Worm (Caenorhabditis elegans) whole organism, L2 larva: ENCODE data around the gene snf-9.

Experiments used
- C34F6.9 ChIP-seq: fragments of 150-350 bp; optimal IDR thresholded peaks from 2 replicates; lab custom pipeline; 2014; ENCODE audit warnings: missing biosample characterization, missing genetic modification characterization
- F13H6.1 ChIP-seq: sonication (generic microtip); optimal IDR thresholded peaks from 2 replicates; lab custom pipeline; 2016; ENCODE audit warnings: missing genetic modification characterization, missing compliant biosample characterization
- R02D3.7 ChIP-seq: fragments of 150-350 bp; optimal IDR thresholded peaks from 2 replicates; lab custom pipeline; 2014; ENCODE audit warnings: missing biosample characterization, missing genetic modification characterization
- Y55F3AM.14 ChIP-seq: fragments of 200-800 bp; sonication (Bioruptor generic); optimal IDR thresholded peaks from 2 replicates; lab custom pipeline; 2018; ENCODE audit warnings: mild to moderate bottlenecking, missing genetic modification characterization, missing compliant biosample characterization
- ZK546.5 ChIP-seq: sonication (generic microtip); optimal IDR thresholded peaks from 2 replicates; lab custom pipeline; 2017; ENCODE audit warnings: missing biosample characterization, missing genetic modification characterization
- alr-1 ChIP-seq: fragments of 150-350 bp; optimal IDR thresholded peaks from 2 replicates; lab custom pipeline; 2014; ENCODE audit warnings: missing biosample characterization, missing genetic modification characterization
- aly-2 ChIP-seq: fragments of 150-350 bp; optimal IDR thresholded peaks from 2 replicates; lab custom pipeline; 2014; ENCODE audit warnings: missing biosample characterization, missing genetic modification characterization
- ama-1 ChIP-seq: fragments of 150-350 bp; optimal IDR thresholded peaks from 2 replicates; lab custom pipeline; 2018; ENCODE audit warnings: inconsistent platforms
- blmp-1 ChIP-seq: sonication (generic microtip); optimal IDR thresholded peaks from 2 replicates; lab custom pipeline; 2017; ENCODE audit warnings: missing genetic modification characterization, mild to moderate bottlenecking, missing compliant biosample characterization, antibody characterized with exemption, moderate library complexity; ENCODE audit not compliant: insufficient read depth
- ceh-16 ChIP-seq: fragments of 150-350 bp; optimal IDR thresholded peaks from 2 replicates; lab custom pipeline; 2014; ENCODE audit warnings: missing biosample characterization, missing genetic modification characterization
- ceh-82 ChIP-seq: fragments of 150-350 bp; optimal IDR thresholded peaks from 2 replicates; lab custom pipeline; 2014; ENCODE audit warnings: missing biosample characterization, missing genetic modification characterization
- crh-2 ChIP-seq: sonication (generic microtip); optimal IDR thresholded peaks from 2 replicates; lab custom pipeline; 2017; ENCODE audit warnings: missing biosample characterization, missing genetic modification characterization
- dmd-4 ChIP-seq: sonication (generic microtip); optimal IDR thresholded peaks from 2 replicates; lab custom pipeline; 2017; ENCODE audit warnings: missing biosample characterization, missing genetic modification characterization
- egl-27 ChIP-seq: sonication (generic microtip); optimal IDR thresholded peaks from 3 replicates; lab custom pipeline; 2017; ENCODE audit warnings: missing biosample characterization, missing genetic modification reagents, missing genetic modification characterization
- elt-1 ChIP-seq: fragments of 150-350 bp; optimal IDR thresholded peaks from 2 replicates; lab custom pipeline; 2014; ENCODE audit warnings: missing biosample characterization, missing genetic modification characterization
- elt-3 ChIP-seq: sonication (generic microtip); optimal IDR thresholded peaks from 2 replicates; lab custom pipeline; 2017; ENCODE audit warnings: missing biosample characterization, missing genetic modification characterization
- fos-1 ChIP-seq: fragments of 150-350 bp; optimal IDR thresholded peaks from 2 replicates; lab custom pipeline; 2014; ENCODE audit warnings: missing biosample characterization, missing genetic modification characterization
- gmeb-1 ChIP-seq: fragments of 150-350 bp; optimal IDR thresholded peaks from 2 replicates; lab custom pipeline; 2014; ENCODE audit warnings: missing biosample characterization, missing genetic modification characterization
- lin-11 ChIP-seq: fragments of 150-350 bp; sonication (generic microtip); optimal IDR thresholded peaks from 2 replicates; lab custom pipeline; 2014; ENCODE audit warnings: missing biosample characterization, missing genetic modification characterization, inconsistent platforms, mixed read lengths
- lin-13 ChIP-seq: fragments of 150-350 bp; optimal IDR thresholded peaks from 2 replicates; lab custom pipeline; 2014; ENCODE audit warnings: missing biosample characterization, missing genetic modification reagents, missing genetic modification characterization
- lin-39 ChIP-seq: fragments of 150-350 bp; optimal IDR thresholded peaks from 2 replicates; lab custom pipeline; 2014; ENCODE audit warnings: missing biosample characterization, missing genetic modification reagents, missing genetic modification characterization
- lsy-2 ChIP-seq, 2 experiments: fragments of 150-350 bp in 1 of 2; sonication (generic microtip) in 1 of 2; optimal IDR thresholded peaks; 2 replicates each; lab custom pipeline; 2014 to 2017; ENCODE audit warnings: missing biosample characterization in 2 of 2, missing genetic modification characterization in 2 of 2
- mab-5 ChIP-seq: fragments of 150-350 bp; optimal IDR thresholded peaks from 2 replicates; lab custom pipeline; 2014; ENCODE audit warnings: missing biosample characterization, missing genetic modification characterization
- mbf-1 ChIP-seq: sonication (generic microtip); optimal IDR thresholded peaks from 2 replicates; lab custom pipeline; 2017; ENCODE audit warnings: missing biosample characterization, missing genetic modification characterization
- mdl-1 ChIP-seq, 2 experiments: fragments of 150-350 bp in 1 of 2; sonication (generic microtip) in 1 of 2; optimal IDR thresholded peaks; 2 replicates each; lab custom pipeline; 2017; ENCODE audit warnings: missing biosample characterization in 2 of 2, missing genetic modification characterization in 2 of 2
- nhr-10 ChIP-seq: sonication (generic microtip); optimal IDR thresholded peaks from 2 replicates; lab custom pipeline; 2017; ENCODE audit warnings: missing biosample characterization, missing genetic modification characterization
- nhr-11 ChIP-seq: fragments of 150-350 bp; optimal IDR thresholded peaks from 2 replicates; lab custom pipeline; 2014; ENCODE audit warnings: missing biosample characterization, missing genetic modification characterization
- nhr-12 ChIP-seq: fragments of 150-350 bp; optimal IDR thresholded peaks from 2 replicates; lab custom pipeline; 2014; ENCODE audit warnings: missing biosample characterization, missing genetic modification characterization
- nhr-129 ChIP-seq: fragments of 150-350 bp; optimal IDR thresholded peaks from 2 replicates; lab custom pipeline; 2014; ENCODE audit warnings: missing biosample characterization, missing genetic modification characterization
- nhr-21 ChIP-seq: fragments of 150-350 bp; optimal IDR thresholded peaks from 2 replicates; lab custom pipeline; 2014; ENCODE audit warnings: missing biosample characterization, missing genetic modification characterization
- nhr-23 ChIP-seq: fragments of 150-350 bp; optimal IDR thresholded peaks from 2 replicates; lab custom pipeline; 2014; ENCODE audit warnings: missing biosample characterization, missing genetic modification reagents, missing genetic modification characterization
- nhr-237 ChIP-seq: fragments of 150-350 bp; optimal IDR thresholded peaks from 2 replicates; lab custom pipeline; 2014; ENCODE audit warnings: missing biosample characterization, missing genetic modification characterization
- nhr-25 ChIP-seq: fragments of 150-350 bp; sonication (generic microtip); optimal IDR thresholded peaks from 3 replicates; lab custom pipeline; 2014; ENCODE audit warnings: missing biosample characterization, missing genetic modification characterization
- nhr-6 ChIP-seq: fragments of 150-350 bp; optimal IDR thresholded peaks from 2 replicates; lab custom pipeline; 2014; ENCODE audit warnings: missing biosample characterization, missing genetic modification characterization
- nhr-77 ChIP-seq: fragments of 150-350 bp; optimal IDR thresholded peaks from 2 replicates; lab custom pipeline; 2014; ENCODE audit warnings: missing biosample characterization, missing genetic modification characterization
- peb-1 ChIP-seq: fragments of 150-350 bp; optimal IDR thresholded peaks from 2 replicates; lab custom pipeline; 2014; ENCODE audit warnings: missing biosample characterization, missing genetic modification characterization
- sem-4 ChIP-seq: fragments of 150-350 bp; optimal IDR thresholded peaks from 2 replicates; lab custom pipeline; 2014; ENCODE audit warnings: missing biosample characterization, missing genetic modification reagents, missing genetic modification characterization
- skn-1 ChIP-seq: sonication (generic microtip); optimal IDR thresholded peaks from 2 replicates; lab custom pipeline; 2017; ENCODE audit warnings: missing biosample characterization, missing genetic modification characterization
- sma-3 ChIP-seq: sonication (generic microtip); optimal IDR thresholded peaks from 2 replicates; lab custom pipeline; 2016; ENCODE audit warnings: missing genetic modification reagents, missing genetic modification characterization, missing compliant biosample characterization
- sma-9 ChIP-seq, 2 experiments: fragments of 150-350 bp in 1 of 2; sonication (generic microtip) in 1 of 2; optimal IDR thresholded peaks; 2 replicates each; lab custom pipeline; 2014 to 2016; ENCODE audit warnings: missing genetic modification characterization in 2 of 2, mild to moderate bottlenecking in 1 of 2, missing biosample characterization in 1 of 2, missing compliant biosample characterization in 1 of 2, missing genetic modification reagents in 1 of 2, moderate library complexity in 1 of 2
- snpc-4 ChIP-seq: fragments of 150-350 bp; optimal IDR thresholded peaks from 2 replicates; lab custom pipeline; 2014; ENCODE audit warnings: missing biosample characterization, missing genetic modification characterization
- unc-39 ChIP-seq: fragments of 150-350 bp; optimal IDR thresholded peaks from 2 replicates; lab custom pipeline; 2014; ENCODE audit warnings: missing biosample characterization, missing genetic modification characterization
- unc-55 ChIP-seq: fragments of 150-350 bp; sonication (generic microtip); optimal IDR thresholded peaks from 3 replicates; lab custom pipeline; 2014; ENCODE audit warnings: missing biosample characterization, missing genetic modification reagents, missing genetic modification characterization
- unc-62 ChIP-seq: fragments of 150-350 bp; optimal IDR thresholded peaks from 2 replicates; lab custom pipeline; 2014; ENCODE audit warnings: missing biosample characterization, missing genetic modification reagents, missing genetic modification characterization
- zag-1 ChIP-seq: fragments of 150-350 bp; optimal IDR thresholded peaks from 2 replicates; lab custom pipeline; 2014; ENCODE audit warnings: missing biosample characterization, missing genetic modification characterization
- ztf-1 ChIP-seq: fragments of 200-800 bp; sonication (Bioruptor generic); conservative IDR thresholded peaks from 2 replicates; pipeline ENCODE4 v1.3.6; 2022; ENCODE audit warnings: missing genetic modification characterization, missing compliant biosample characterization
- ztf-11 ChIP-seq: sonication (generic microtip); optimal IDR thresholded peaks from 2 replicates; lab custom pipeline; 2017; ENCODE audit warnings: missing biosample characterization, missing genetic modification characterization
- ztf-4 ChIP-seq: fragments of 150-350 bp; optimal IDR thresholded peaks from 2 replicates; lab custom pipeline; 2014; ENCODE audit warnings: missing biosample characterization, missing genetic modification characterization

The snf-9 gene

ce11 chrIV:17278363-17278762 is 33.6 kb upstream of the snf-9 start:
- peak; percentile 96 for TF ChIP-seq zag-1
- TF ChIP-seq elt-3 (tag; lab: Kevin White, UChicago): no peak
- TF ChIP-seq nhr-77: peak; percentile 71
- TF ChIP-seq blmp-1: peak; percentile 82
- TF ChIP-seq sma-9 (GFP tag; optimal IDR thresholded peaks at IDR 0.05; lab: Kevin White, UChicago): peak; percentile 87
- no peak for TF ChIP-seq sma-9 (tag; optimal IDR thresholded peaks at IDR 0.05; lab: Kevin White, UChicago)
- no peak for TF ChIP-seq peb-1 (tag; lab: Kevin White, UChicago)
- TF ChIP-seq nhr-6 (tag; lab: Kevin White, UChicago): peak; percentile 93
- TF ChIP-seq nhr-25 (tag; lab: Kevin White, UChicago): peak; percentile 97
- peak; percentile 72 for TF ChIP-seq nhr-11 (tag; lab: Kevin White, UChicago)
- peak; percentile 96 for TF ChIP-seq nhr-21 (tag; lab: Kevin White, UChicago)
- TF ChIP-seq lin-13: peak; percentile 95
- TF ChIP-seq ZK546.5 (tag; lab: Kevin White, UChicago): peak; percentile 75
- no peak for TF ChIP-seq dmd-4 (tag; lab: Kevin White, UChicago)
- TF ChIP-seq snpc-4 (tag; lab: Kevin White, UChicago): peak; percentile 65
- no peak for TF ChIP-seq nhr-23 (tag; lab: Kevin White, UChicago)
- peak; percentile 35 for TF ChIP-seq ztf-11 (tag; lab: Kevin White, UChicago)
- peak in 1 of 2 experiments; percentile 76 for TF ChIP-seq mdl-1 (tag; optimal IDR thresholded peaks at IDR 0.05; lab: Kevin White, UChicago)
- peak; percentile 89 for TF ChIP-seq lin-11 (tag; lab: Kevin White, UChicago)
- TF ChIP-seq lin-39: peak; percentile 43
- TF ChIP-seq F13H6.1 (tag; lab: Kevin White, UChicago): peak; percentile 97
- TF ChIP-seq alr-1: no peak
- TF ChIP-seq lsy-2 (tag; optimal IDR thresholded peaks at IDR 0.05; lab: Kevin White, UChicago): peak; percentile 92 to 95
- TF ChIP-seq crh-2 (tag; lab: Kevin White, UChicago): peak; percentile 95
- peak; percentile 96 for TF ChIP-seq nhr-129 (tag; lab: Kevin White, UChicago)
- peak; percentile 92 for TF ChIP-seq ama-1 (lab: Kevin White, UChicago)
- TF ChIP-seq C34F6.9 (tag; lab: Kevin White, UChicago): peak; percentile 97
- no peak for TF ChIP-seq nhr-12 (tag; lab: Kevin White, UChicago)
- TF ChIP-seq nhr-237 (tag; lab: Kevin White, UChicago): peak; percentile 78
- TF ChIP-seq gmeb-1 (tag; lab: Kevin White, UChicago): peak; percentile 86
- TF ChIP-seq unc-39: no peak
- TF ChIP-seq skn-1 (tag; lab: Kevin White, UChicago): peak; percentile 43
- no peak for TF ChIP-seq mbf-1 (tag; lab: Kevin White, UChicago)
- peak; percentile 97 for TF ChIP-seq sem-4 (tag; lab: Kevin White, UChicago)
- peak; percentile 82 for TF ChIP-seq ceh-82 (tag; lab: Kevin White, UChicago)
- peak; percentile 99 for TF ChIP-seq sma-3 (GFP tag; lab: Kevin White, UChicago)
- peak; percentile 95 for TF ChIP-seq egl-27 (tag; lab: Kevin White, UChicago)
- TF ChIP-seq ztf-4 (tag; lab: Kevin White, UChicago): peak; percentile 95
- peak; percentile 89; the same call in 1 of the 2 replicates for TF ChIP-seq ztf-1
- no peak for TF ChIP-seq aly-2 (tag; lab: Kevin White, UChicago)
- TF ChIP-seq fos-1: peak; percentile 92
- TF ChIP-seq mab-5: peak; percentile 90
- TF ChIP-seq R02D3.7: peak; percentile 62
- TF ChIP-seq Y55F3AM.14 (GFP tag; lab: Kevin White, UChicago): peak; percentile 98
- peak; percentile 83 for TF ChIP-seq nhr-10 (tag; lab: Kevin White, UChicago)
- TF ChIP-seq ceh-16 (tag; lab: Kevin White, UChicago): peak; percentile 26
- TF ChIP-seq elt-1: no peak
- peak; percentile 98 for TF ChIP-seq unc-55 (GFP tag; lab: Kevin White, UChicago)
- peak; percentile 38 for TF ChIP-seq unc-62 (GFP tag; lab: Kevin White, UChicago)
